Fruit fly (Drosophila melanogaster): ENCODE results near the gene Caf1-180.

Gene Caf1-180

dm6 chrX:8588607-8589171 lies 17.4 kb downstream of the Caf1-180 start, which contains the start of gene CG12081:
Gene CG12081 (plus strand): TSS chrX:8588811.
- TF ChIP-seq CG4496 (GFP tag; IDR thresholded peaks at IDR 0.05) (0 out of 3 replicates have a peak, but pooled peaks have one; percentile 21), rn (GFP tag; IDR thresholded peaks at IDR 0.05) (no peak)

- TF ChIP-seq CG34367 (tag; optimal IDR thresholded peaks at IDR 0.05) (no peak), Snoo (tag; optimal IDR thresholded peaks at IDR 0.05) (no peak), CG10348 (GFP tag; IDR thresholded peaks at IDR 0.05) (no peak), CG13204 (GFP tag; optimal IDR thresholded peaks at IDR 0.05) (no peak), EcR (GFP tag; optimal IDR thresholded peaks at IDR 0.05) (no peak), rn (GFP tag; IDR thresholded peaks at IDR 0.05) (no peak), CG12605 (GFP tag; IDR thresholded peaks at IDR 0.05) (no peak)
Measured at dm6 chrX:8583159-8583558, 22.9 kb downstream of the Caf1-180 start.

DNA sequence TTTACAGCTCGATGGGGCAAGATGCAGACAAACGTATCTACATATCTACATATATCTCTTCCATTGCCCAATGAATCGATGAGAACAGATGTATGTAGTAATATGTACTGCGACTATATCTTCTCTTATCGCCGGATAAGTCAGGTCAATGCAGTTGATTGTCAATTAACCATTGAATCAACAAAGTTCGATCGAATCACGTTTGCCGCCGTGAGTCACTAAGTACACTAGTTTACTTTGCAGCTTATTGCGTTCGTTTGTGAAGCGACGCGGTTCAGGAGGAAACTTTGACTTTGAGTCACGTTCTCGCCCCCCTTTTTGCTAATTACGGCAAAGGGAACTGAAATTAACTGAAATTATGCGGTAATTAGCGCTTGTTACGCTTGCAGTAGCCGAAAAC lies 25.3 kb downstream of the Caf1-180 start:
- peak; percentile 38 for TF ChIP-seq EcR (GFP tag; optimal IDR thresholded peaks at IDR 0.05)
- TF ChIP-seq gl (tag; optimal IDR thresholded peaks at IDR 0.05), result peak; percentile 57
- peak; percentile 16 for TF ChIP-seq CG13204 (GFP tag; optimal IDR thresholded peaks at IDR 0.05)
- TF ChIP-seq CG4496 (GFP tag; IDR thresholded peaks at IDR 0.05), result no peak

DNA sequence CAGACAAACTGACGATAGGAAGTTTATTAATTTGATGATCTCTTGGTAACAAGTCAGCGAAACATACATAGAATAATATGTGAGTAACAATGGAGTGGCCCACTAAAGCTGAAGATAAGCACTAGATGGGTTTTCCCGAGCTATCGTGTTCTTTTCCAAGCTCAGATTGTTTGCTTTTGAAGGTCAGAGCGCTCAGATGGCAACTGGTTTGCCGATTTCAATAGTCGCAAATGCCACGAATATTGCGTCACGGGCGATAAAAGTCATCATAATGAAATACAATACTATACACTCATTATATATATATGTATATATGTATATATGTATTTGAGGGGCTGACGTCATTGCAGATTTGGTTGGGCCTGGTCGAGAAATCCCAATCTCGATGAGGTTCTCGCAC lies 26.2 kb downstream of the Caf1-180 start:
- TF ChIP-seq CG12605 (GFP tag; IDR thresholded peaks at IDR 0.05) (no peak), fd96Ca (GFP tag; IDR thresholded peaks at IDR 0.05) (no peak), gl (tag; optimal IDR thresholded peaks at IDR 0.05) (no peak), CG32121 (GFP tag; IDR thresholded peaks at IDR 0.05) (no peak), CG13204 (GFP tag; optimal IDR thresholded peaks at IDR 0.05) (no peak), CG9948 (tag; optimal IDR thresholded peaks at IDR 0.05) (no peak), CG17806 (tag; optimal IDR thresholded peaks at IDR 0.05) (no peak), D1 (tag; optimal IDR thresholded peaks at IDR 0.05) (no peak), CG15710 (tag; optimal IDR thresholded peaks at IDR 0.05) (no peak)

dm6 chrX:8579097-8579496 lies 27.0 kb downstream of the Caf1-180 start:
- TF ChIP-seq CG8301 (tag; optimal IDR thresholded peaks at IDR 0.05), result no peak
- no peak for TF ChIP-seq EcR (GFP tag; optimal IDR thresholded peaks at IDR 0.05)
- TF ChIP-seq gl (tag; optimal IDR thresholded peaks at IDR 0.05), result no peak
- TF ChIP-seq Ets98B (GFP tag; IDR thresholded peaks at IDR 0.05), result no peak
- no peak for TF ChIP-seq rn (GFP tag; IDR thresholded peaks at IDR 0.05)
- no peak for TF ChIP-seq Snoo (tag; optimal IDR thresholded peaks at IDR 0.05)
- no peak for TF ChIP-seq CG14655 (GFP tag; optimal IDR thresholded peaks at IDR 0.05)
- no peak for TF ChIP-seq CG17806 (tag; optimal IDR thresholded peaks at IDR 0.05)
- no peak for TF ChIP-seq D1 (tag; optimal IDR thresholded peaks at IDR 0.05)
- TF ChIP-seq fd96Ca (GFP tag; IDR thresholded peaks at IDR 0.05), result no peak
- no peak for TF ChIP-seq CG8159 (tag; optimal IDR thresholded peaks at IDR 0.05)
- no peak for TF ChIP-seq Pif1A (GFP tag; optimal IDR thresholded peaks at IDR 0.05)
- TF ChIP-seq Pif1B (GFP tag; optimal IDR thresholded peaks at IDR 0.05), result no peak
- no peak for TF ChIP-seq CG9948 (tag; optimal IDR thresholded peaks at IDR 0.05)
- TF ChIP-seq CG4496 (GFP tag; IDR thresholded peaks at IDR 0.05), result no peak
- TF ChIP-seq CG32121 (GFP tag; IDR thresholded peaks at IDR 0.05), result no peak
- no peak for TF ChIP-seq CG13204 (GFP tag; optimal IDR thresholded peaks at IDR 0.05)

- TF ChIP-seq CG15710 (tag; optimal IDR thresholded peaks at IDR 0.05) (no peak), CG13204 (GFP tag; optimal IDR thresholded peaks at IDR 0.05) (no peak), EcR (GFP tag; optimal IDR thresholded peaks at IDR 0.05) (no peak), CG17806 (tag; optimal IDR thresholded peaks at IDR 0.05) (no peak), Ets98B (GFP tag; IDR thresholded peaks at IDR 0.05) (no peak), fd96Ca (GFP tag; IDR thresholded peaks at IDR 0.05) (no peak), gl (tag; optimal IDR thresholded peaks at IDR 0.05) (no peak), CG8159 (tag; optimal IDR thresholded peaks at IDR 0.05) (no peak), Pif1B (GFP tag; optimal IDR thresholded peaks at IDR 0.05) (no peak), D1 (tag; optimal IDR thresholded peaks at IDR 0.05) (no peak), CG12605 (GFP tag; IDR thresholded peaks at IDR 0.05) (no peak), CG4496 (GFP tag; IDR thresholded peaks at IDR 0.05) (no peak), CG34367 (tag; optimal IDR thresholded peaks at IDR 0.05) (no peak), CG9948 (tag; optimal IDR thresholded peaks at IDR 0.05) (no peak)
Measured at dm6 chrX:8576675-8577074, 29.4 kb downstream of the Caf1-180 start.

DNA sequence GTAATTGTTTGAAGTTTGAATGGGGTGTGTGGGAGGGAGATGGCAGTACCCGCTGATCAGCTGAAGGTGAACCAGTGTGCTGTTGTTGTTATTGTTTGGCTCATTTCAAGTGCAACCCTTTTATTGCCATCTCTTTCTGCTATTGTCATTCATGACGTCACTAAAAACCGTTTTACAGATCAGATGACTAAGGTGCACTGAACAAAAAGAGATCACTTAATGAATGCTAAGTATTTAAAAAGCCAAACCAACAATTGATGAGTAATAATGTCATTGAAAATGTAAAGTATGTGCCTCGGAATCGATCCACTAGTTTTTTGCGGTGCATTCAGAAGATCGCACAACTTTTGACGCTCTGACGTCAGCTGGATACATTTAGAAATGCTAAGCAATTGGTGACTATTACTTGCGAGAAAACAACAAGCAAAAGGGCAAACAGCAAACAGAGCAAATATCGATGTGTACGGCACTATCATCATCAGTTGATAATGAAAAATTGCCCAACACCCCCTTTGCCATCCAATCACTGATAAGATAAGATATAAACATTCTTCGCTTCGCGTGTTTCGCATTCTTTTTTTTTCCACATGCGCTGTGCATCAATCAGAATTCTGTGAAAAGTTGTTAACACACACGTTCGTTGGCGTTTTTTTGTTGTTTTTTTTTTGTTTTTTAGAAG lies 31.3 kb downstream of the Caf1-180 start:
- peak; percentile 33 for TF ChIP-seq CG34367 (tag; optimal IDR thresholded peaks at IDR 0.05)
- TF ChIP-seq gl (tag; optimal IDR thresholded peaks at IDR 0.05), result no peak
- TF ChIP-seq CG10348 (GFP tag; IDR thresholded peaks at IDR 0.05), result no peak
- TF ChIP-seq fd96Ca (GFP tag; IDR thresholded peaks at IDR 0.05), result peak; percentile 48; the same call in 2 of the 3 replicates
- peak; percentile 45 for TF ChIP-seq CG17806 (tag; optimal IDR thresholded peaks at IDR 0.05)
- peak; percentile 58 for TF ChIP-seq CG8159 (tag; optimal IDR thresholded peaks at IDR 0.05)
- TF ChIP-seq rn (GFP tag; IDR thresholded peaks at IDR 0.05), result 0 out of 2 replicates have a peak, but pooled peaks have one; percentile 4
- no peak for TF ChIP-seq EcR (GFP tag; optimal IDR thresholded peaks at IDR 0.05)
- no peak for TF ChIP-seq D1 (tag; optimal IDR thresholded peaks at IDR 0.05)
- peak; percentile 51 for TF ChIP-seq CG14655 (GFP tag; optimal IDR thresholded peaks at IDR 0.05)
- TF ChIP-seq Ets98B (GFP tag; IDR thresholded peaks at IDR 0.05), result peak; percentile 31; the same call in 1 of the 2 replicates
- peak; percentile 52 for TF ChIP-seq Pif1A (GFP tag; optimal IDR thresholded peaks at IDR 0.05)
- TF ChIP-seq CG32121 (GFP tag; IDR thresholded peaks at IDR 0.05), result no peak
- peak; percentile 58 for TF ChIP-seq Pif1B (GFP tag; optimal IDR thresholded peaks at IDR 0.05)
- peak; percentile 29 for TF ChIP-seq CG9948 (tag; optimal IDR thresholded peaks at IDR 0.05)
- TF ChIP-seq CG4496 (GFP tag; IDR thresholded peaks at IDR 0.05), result peak; percentile 30; the same call in 1 of the 3 replicates
- peak; percentile 21 for TF ChIP-seq CG15710 (tag; optimal IDR thresholded peaks at IDR 0.05)
- TF ChIP-seq CG12605 (GFP tag; IDR thresholded peaks at IDR 0.05), result peak; percentile 25
- peak; percentile 46 for TF ChIP-seq Snoo (tag; optimal IDR thresholded peaks at IDR 0.05)
- TF ChIP-seq CG13204 (GFP tag; optimal IDR thresholded peaks at IDR 0.05), result no peak
- peak; percentile 48 for TF ChIP-seq CG8301 (tag; optimal IDR thresholded peaks at IDR 0.05)

Measured in whole organism, pupa.